Fruit fly (Drosophila melanogaster): ENCODE data around the gene Cpr35B.

dm6 chr2L:14452920-14453791 is 28.2 kb upstream of the Cpr35B start:
- TF ChIP-seq ttk (optimal IDR thresholded peaks at IDR 0.05) (no peak), psq (optimal IDR thresholded peaks at IDR 0.05) (no peak), Myc (optimal IDR thresholded peaks at IDR 0.05) (no peak), h (optimal IDR thresholded peaks at IDR 0.05) (no peak), Sin3A (optimal IDR thresholded peaks at IDR 0.05) (no peak)
